Worm (Caenorhabditis elegans): ENCODE measurements around the gene F42C5.6.
A peak's percentile ranks its signal among the peaks of the same experiment; 100 is the strongest.

The F42C5.6 gene

ce11 chrIV:7319931-7320435, 11.1 kb upstream of the F42C5.6 start (continued):
- TF ChIP-seq K12H6.12 (tag; optimal IDR thresholded peaks at IDR 0.05) (peak; percentile 92), nfya-2 (GFP tag; IDR thresholded peaks at IDR 0.05) (no peak), dpff-1 (tag; optimal IDR thresholded peaks at IDR 0.05) (no peak), F23B12.7 (tag; optimal IDR thresholded peaks at IDR 0.05; ENCODE audit: insufficient read depth) (no peak), ceh-79 (tag; optimal IDR thresholded peaks at IDR 0.05) (no peak), nfyb-1 (GFP tag; IDR thresholded peaks at IDR 0.05) (peak; percentile 80; the same call in 1 of the 2 replicates), lin-40 (tag; optimal IDR thresholded peaks at IDR 0.05) (peak; percentile 87), mxl-1 (tag; optimal IDR thresholded peaks at IDR 0.05) (no peak), cebp-2 (GFP tag; IDR thresholded peaks at IDR 0.05) (no peak), hmg-1.2 (GFP tag; IDR thresholded peaks at IDR 0.05) (peak; percentile 97), hrde-1 (tag; optimal IDR thresholded peaks at IDR 0.05; ENCODE audit: borderline replicate concordance) (no peak), ccch-3 (GFP tag; optimal IDR thresholded peaks at IDR 0.05) (no peak), T26A5.8 (tag; optimal IDR thresholded peaks at IDR 0.05) (no peak), F10E7.11 (tag; optimal IDR thresholded peaks at IDR 0.05) (no peak), bed-1 (GFP tag; IDR thresholded peaks at IDR 0.05) (no peak), tlf-1 (GFP tag; optimal IDR thresholded peaks at IDR 0.05) (peak; percentile 12), F37B4.10 (GFP tag; IDR thresholded peaks at IDR 0.05) (no peak), ztf-22 (GFP tag; optimal IDR thresholded peaks at IDR 0.05) (no peak), egl-44 (GFP tag; IDR thresholded peaks at IDR 0.05) (no peak), lin-26 (GFP tag; IDR thresholded peaks at IDR 0.05) (no peak), xnd-1 (tag; optimal IDR thresholded peaks at IDR 0.05) (no peak), rpc-1 (optimal IDR thresholded peaks at IDR 0.05) (no peak), rpc-1 (tag; optimal IDR thresholded peaks at IDR 0.05) (no peak), pha-4 (tag; optimal IDR thresholded peaks at IDR 0.05) (no peak), snpc-1.1 (tag; optimal IDR thresholded peaks at IDR 0.05; ENCODE audit: insufficient read depth) (no peak), madf-3 (GFP tag; IDR thresholded peaks at IDR 0.05) (no peak), efl-1 (GFP tag; optimal IDR thresholded peaks at IDR 0.05) (no peak), madf-8 (GFP tag; conservative IDR thresholded peaks at IDR 0.05) (no peak), ets-4 (GFP tag; optimal IDR thresholded peaks at IDR 0.05) (no peak), akir-1 (GFP tag; optimal IDR thresholded peaks at IDR 0.05) (no peak), sdz-38 (tag; optimal IDR thresholded peaks at IDR 0.05) (no peak), Y67H2A.10 (GFP tag; conservative IDR thresholded peaks at IDR 0.05) (no peak), rcor-1 (GFP tag; IDR thresholded peaks at IDR 0.05) (no peak), ceh-91 (GFP tag; IDR thresholded peaks at IDR 0.05) (no peak), ZK185.1 (tag; optimal IDR thresholded peaks at IDR 0.05; ENCODE audit: poor library complexity, severe bottlenecking) (peak; percentile 51)

ce11 chrIV:7318900-7319299, 10.0 kb upstream of the F42C5.6 start:
- TF ChIP-seq mel-28 (tag; optimal IDR thresholded peaks at IDR 0.05; ENCODE audit: borderline replicate concordance) (no peak), nhr-80 (tag; optimal IDR thresholded peaks at IDR 0.05) (no peak), ztf-26 (tag; optimal IDR thresholded peaks at IDR 0.05) (no peak), mes-4 (tag; optimal IDR thresholded peaks at IDR 0.05) (no peak), ZK185.1 (tag; optimal IDR thresholded peaks at IDR 0.05; ENCODE audit: poor library complexity, severe bottlenecking) (no peak), K11D2.4 (GFP tag; IDR thresholded peaks at IDR 0.05) (no peak), nhr-120 (GFP tag; IDR thresholded peaks at IDR 0.05) (no peak), ztf-6 (GFP tag; IDR thresholded peaks at IDR 0.05) (no peak), sdz-38 (tag; optimal IDR thresholded peaks at IDR 0.05) (no peak), Y79H2A.3 (GFP tag; conservative IDR thresholded peaks at IDR 0.05) (no peak), atf-7 (tag; optimal IDR thresholded peaks at IDR 0.05) (no peak)
